Fruit fly (Drosophila melanogaster) whole organism, pupa: Measurements from ENCODE around the gene nero.
A peak's percentile ranks its signal among the peaks of the same experiment; 100 is the strongest.

Experiments
- CG10348 ChIP-seq: fragments of 200-800 bp; sonication (Bioruptor generic); IDR thresholded peaks from 2 replicates; pipeline ENCODE4 v1.3.6; 2022; ENCODE audit warnings: missing biosample characterization, missing genetic modification characterization
- CG12605 ChIP-seq: fragments of 200-800 bp; sonication (Bioruptor generic); IDR thresholded peaks from 2 replicates; pipeline ENCODE4 v1.3.6; 2022; ENCODE audit warnings: missing biosample characterization, missing genetic modification characterization
- CG13204 ChIP-seq: fragments of 200-800 bp; sonication (Bioruptor generic); optimal IDR thresholded peaks from 2 replicates; lab custom pipeline; 2018; ENCODE audit warnings: missing biosample characterization, mild to moderate bottlenecking, missing genetic modification characterization, moderate library complexity
- CG14655 ChIP-seq: fragments of 200-800 bp; sonication (Bioruptor generic); optimal IDR thresholded peaks from 3 replicates; lab custom pipeline; 2017; ENCODE audit warnings: mild to moderate bottlenecking, missing biosample characterization, missing genetic modification reagents, missing genetic modification characterization
- CG15710 ChIP-seq: fragments of 200-800 bp; sonication (Bioruptor generic); optimal IDR thresholded peaks from 2 replicates; lab custom pipeline; 2018; ENCODE audit warnings: missing biosample characterization, mild to moderate bottlenecking, missing genetic modification characterization, moderate library complexity
- CG17806 ChIP-seq: fragments of 200-800 bp; sonication (Bioruptor generic); optimal IDR thresholded peaks from 2 replicates; lab custom pipeline; 2018; ENCODE audit warnings: missing biosample characterization, mild to moderate bottlenecking, missing genetic modification characterization, moderate library complexity
- CG32121 ChIP-seq: fragments of 200-800 bp; sonication (Bioruptor generic); IDR thresholded peaks from 2 replicates; pipeline ENCODE4 v1.3.6; 2022; ENCODE audit warnings: missing biosample characterization, missing genetic modification characterization
- CG34367 ChIP-seq: fragments of 200-800 bp; sonication (Bioruptor generic); optimal IDR thresholded peaks from 2 replicates; lab custom pipeline; 2018; ENCODE audit warnings: missing biosample characterization, mild to moderate bottlenecking, missing genetic modification characterization
- CG4496 ChIP-seq: fragments of 200-800 bp; sonication (Bioruptor generic); IDR thresholded peaks from 3 replicates; pipeline ENCODE4 v1.3.6; 2022; ENCODE audit warnings: missing biosample characterization, missing genetic modification characterization
- CG8159 ChIP-seq: fragments of 200-800 bp; sonication (Bioruptor generic); optimal IDR thresholded peaks from 3 replicates; lab custom pipeline; 2018; ENCODE audit warnings: missing biosample characterization, mild to moderate bottlenecking, missing genetic modification characterization, moderate library complexity
- CG8301 ChIP-seq: fragments of 200-800 bp; sonication (Bioruptor generic); optimal IDR thresholded peaks from 2 replicates; lab custom pipeline; 2018; ENCODE audit warnings: missing biosample characterization, mild to moderate bottlenecking, missing genetic modification characterization
- CG9948 ChIP-seq: fragments of 200-800 bp; sonication (Bioruptor generic); optimal IDR thresholded peaks from 2 replicates; lab custom pipeline; 2018; ENCODE audit warnings: missing biosample characterization, mild to moderate bottlenecking, missing genetic modification characterization, moderate library complexity
- D1 ChIP-seq: fragments of 200-800 bp; sonication (Bioruptor generic); optimal IDR thresholded peaks from 2 replicates; lab custom pipeline; 2018; ENCODE audit warnings: missing biosample characterization, mild to moderate bottlenecking, missing genetic modification characterization, moderate library complexity
- EcR ChIP-seq: fragments of 200-800 bp; sonication (Bioruptor generic); optimal IDR thresholded peaks from 3 replicates; lab custom pipeline; 2019; ENCODE audit warnings: missing biosample characterization, missing genetic modification characterization, mild to moderate bottlenecking, moderate library complexity, missing genetic modification reagents
- Ets98B ChIP-seq: fragments of 200-800 bp; sonication (Bioruptor generic); IDR thresholded peaks from 2 replicates; pipeline ENCODE4 v1.3.6; 2022; ENCODE audit warnings: missing biosample characterization, missing genetic modification characterization
- Pif1A ChIP-seq: fragments of 200-800 bp; sonication (Bioruptor generic); optimal IDR thresholded peaks from 3 replicates; lab custom pipeline; 2016; ENCODE audit warnings: missing biosample characterization, missing genetic modification characterization
- Pif1B ChIP-seq: fragments of 200-800 bp; sonication (Bioruptor generic); optimal IDR thresholded peaks from 3 replicates; lab custom pipeline; 2016; ENCODE audit warnings: missing biosample characterization, missing genetic modification characterization
- Snoo ChIP-seq: fragments of 200-800 bp; sonication (Bioruptor generic); optimal IDR thresholded peaks from 3 replicates; lab custom pipeline; 2017; ENCODE audit warnings: missing biosample characterization, mild to moderate bottlenecking, missing genetic modification characterization, inconsistent platforms
- fd96Ca ChIP-seq: fragments of 200-800 bp; sonication (Bioruptor generic); IDR thresholded peaks from 3 replicates; pipeline ENCODE4 v1.3.6; 2022; ENCODE audit warnings: missing biosample characterization, missing genetic modification characterization
- gl ChIP-seq: fragments of 200-800 bp; sonication (Bioruptor generic); optimal IDR thresholded peaks from 2 replicates; lab custom pipeline; 2018; ENCODE audit warnings: missing biosample characterization, mild to moderate bottlenecking, missing genetic modification characterization
- rn ChIP-seq: fragments of 200-800 bp; sonication (Bioruptor generic); IDR thresholded peaks from 2 replicates; pipeline ENCODE4 v1.3.6; 2022; ENCODE audit warnings: missing biosample characterization, missing genetic modification characterization

The nero gene

dm6 chr3R:31716265-31716664 is 31.1 kb downstream of the nero start:
- no peak for TF ChIP-seq CG13204 (GFP tag; lab: Kevin White, UChicago)
- no peak for TF ChIP-seq Snoo
- TF ChIP-seq gl (tag; lab: Kevin White, UChicago): no peak
- no peak for TF ChIP-seq CG14655 (GFP tag; lab: Kevin White, UChicago)
- TF ChIP-seq EcR (GFP tag; lab: Kevin White, UChicago): no peak
- no peak for TF ChIP-seq Pif1B (GFP tag; lab: Kevin White, UChicago)
- TF ChIP-seq fd96Ca (GFP tag; lab: Robert Waterston, UW): no peak
- TF ChIP-seq CG9948 (tag; lab: Kevin White, UChicago): no peak
- no peak for TF ChIP-seq D1 (tag; lab: Kevin White, UChicago)
- no peak for TF ChIP-seq Ets98B (GFP tag; lab: Robert Waterston, UW)
- TF ChIP-seq CG34367 (tag; lab: Kevin White, UChicago): no peak
- no peak for TF ChIP-seq CG8159 (tag; lab: Kevin White, UChicago)
- no peak for TF ChIP-seq CG17806 (tag; lab: Kevin White, UChicago)

dm6 chr3R:31715713-31716024 is 31.7 kb downstream of the nero start:
- TF ChIP-seq rn (GFP tag; lab: Robert Waterston, UW) (no peak), CG34367 (tag; lab: Kevin White, UChicago) (no peak), D1 (tag; lab: Kevin White, UChicago) (no peak), Ets98B (GFP tag; lab: Robert Waterston, UW) (no peak), CG14655 (GFP tag; lab: Kevin White, UChicago) (no peak), CG9948 (tag; lab: Kevin White, UChicago) (no peak), Snoo (peak; percentile 2)

- TF ChIP-seq Pif1B (GFP tag; lab: Kevin White, UChicago) (no peak), CG9948 (tag; lab: Kevin White, UChicago) (no peak), CG13204 (GFP tag; lab: Kevin White, UChicago) (no peak), CG4496 (peak; percentile 53; the same call in 1 of the 3 replicates), fd96Ca (GFP tag; lab: Robert Waterston, UW) (no peak), gl (tag; lab: Kevin White, UChicago) (no peak), rn (GFP tag; lab: Robert Waterston, UW) (no peak), CG14655 (GFP tag; lab: Kevin White, UChicago) (peak; percentile 6), CG12605 (GFP tag; lab: Robert Waterston, UW) (no peak)
These were observed 32.3 kb downstream of the nero start for dm6 chr3R:31714876-31715712.

- peak; percentile 24 for TF ChIP-seq CG8159 (tag; lab: Kevin White, UChicago)
- TF ChIP-seq CG8301 (tag; lab: Kevin White, UChicago): peak; percentile 0
- no peak for TF ChIP-seq rn (GFP tag; lab: Robert Waterston, UW)
- peak; percentile 31 for TF ChIP-seq Pif1A
- peak; percentile 20 for TF ChIP-seq gl (tag; lab: Kevin White, UChicago)
- TF ChIP-seq Snoo: peak; percentile 35
- TF ChIP-seq CG9948 (tag; lab: Kevin White, UChicago): no peak
- no peak for TF ChIP-seq CG17806 (tag; lab: Kevin White, UChicago)
- peak; percentile 59; the same call in 2 of the 3 replicates for TF ChIP-seq fd96Ca (GFP tag; lab: Robert Waterston, UW)
- peak; percentile 42; the same call in 1 of the 2 replicates for TF ChIP-seq Ets98B (GFP tag; lab: Robert Waterston, UW)
- peak; percentile 91 for TF ChIP-seq EcR (GFP tag; lab: Kevin White, UChicago)
- TF ChIP-seq CG13204 (GFP tag; lab: Kevin White, UChicago): peak; percentile 58
- TF ChIP-seq CG32121: 0 out of 2 replicates have a peak, but pooled peaks have one; percentile 6
- 0 out of 2 replicates have a peak, but pooled peaks have one; percentile 20 for TF ChIP-seq CG10348 (GFP tag; lab: Robert Waterston, UW)
- TF ChIP-seq CG34367 (tag; lab: Kevin White, UChicago): no peak
- no peak for TF ChIP-seq CG12605 (GFP tag; lab: Robert Waterston, UW)
- no peak for TF ChIP-seq CG14655 (GFP tag; lab: Kevin White, UChicago)
- TF ChIP-seq CG4496: peak; percentile 80
- TF ChIP-seq CG15710 (tag; lab: Kevin White, UChicago): no peak
- TF ChIP-seq Pif1B (GFP tag; lab: Kevin White, UChicago): peak; percentile 21
- TF ChIP-seq D1 (tag; lab: Kevin White, UChicago): no peak
These were observed 33.8 kb downstream of the nero start, which contains the start of gene ttk for dm6 chr3R:31713306-31714123. Gene ttk, plus strand, starts transcription at chr3R:31713867.

- peak; percentile 62 for TF ChIP-seq CG8301 (tag; lab: Kevin White, UChicago)
- peak; percentile 10 for TF ChIP-seq CG9948 (tag; lab: Kevin White, UChicago)
- peak; percentile 62; the same call in 2 of the 3 replicates for TF ChIP-seq CG4496
- TF ChIP-seq CG17806 (tag; lab: Kevin White, UChicago): peak; percentile 12
- TF ChIP-seq CG12605 (GFP tag; lab: Robert Waterston, UW): peak; percentile 16; the same call in 1 of the 2 replicates
- peak; percentile 25 for TF ChIP-seq Ets98B (GFP tag; lab: Robert Waterston, UW)
- TF ChIP-seq Pif1A: peak; percentile 3
- no peak for TF ChIP-seq D1 (tag; lab: Kevin White, UChicago)
- no peak for TF ChIP-seq Snoo
- peak; percentile 80 for TF ChIP-seq CG14655 (GFP tag; lab: Kevin White, UChicago)
- TF ChIP-seq Pif1B (GFP tag; lab: Kevin White, UChicago): no peak
- 0 out of 3 replicates have a peak, but pooled peaks have one; percentile 38 for TF ChIP-seq fd96Ca (GFP tag; lab: Robert Waterston, UW)
These were observed 34.8 kb downstream of the nero start for dm6 chr3R:31712585-31712984.
